Fruit fly (Drosophila melanogaster): Measurements from ENCODE around the gene CG5254.

The CG5254 gene

DNA sequence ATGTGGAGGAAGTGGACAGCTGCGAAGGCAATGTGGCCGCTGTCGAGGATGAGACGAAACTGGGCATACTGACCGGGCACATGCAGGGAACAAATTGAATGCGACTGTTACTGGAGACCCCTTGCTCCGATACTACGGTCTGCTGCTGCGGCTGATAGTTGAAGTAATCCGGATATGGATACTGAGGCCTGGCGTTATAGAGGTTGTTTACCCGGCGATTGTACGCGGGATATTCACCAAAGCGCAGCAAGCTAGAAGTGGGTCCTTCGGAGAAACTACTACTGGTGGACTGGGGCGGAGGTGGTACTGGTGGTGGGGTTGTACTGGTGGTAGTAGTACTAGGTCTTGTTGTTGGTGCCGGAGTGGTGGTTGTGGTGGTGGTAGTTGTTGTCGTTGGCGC is at the start of gene CG5254:
Gene CG5254 (plus strand): TSS at position 301 of the 400 bp plus-strand sequence.
- no peak for TF ChIP-seq noc (tag; optimal IDR thresholded peaks at IDR 0.05)

DNA sequence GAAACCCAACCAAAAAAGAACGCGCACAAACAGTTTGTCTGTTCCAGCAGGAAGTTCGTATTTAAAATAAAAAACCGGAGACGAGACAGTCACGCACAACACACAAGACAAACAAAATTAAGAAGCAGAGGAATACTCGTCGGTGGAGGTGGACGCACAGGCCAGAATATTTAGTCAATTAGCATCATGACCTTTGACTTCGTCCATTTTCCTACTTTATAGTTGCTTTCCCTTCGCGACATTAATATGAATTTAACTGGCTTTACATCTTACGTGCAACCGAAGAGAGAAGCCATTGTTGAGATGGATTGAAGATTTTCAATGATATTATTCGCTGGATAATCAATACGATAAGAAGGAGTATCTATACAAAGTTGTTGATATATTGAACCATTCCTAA is 47.7 kb upstream of the CG5254 start:
- TF ChIP-seq noc (tag; optimal IDR thresholded peaks at IDR 0.05), result no peak

DNA sequence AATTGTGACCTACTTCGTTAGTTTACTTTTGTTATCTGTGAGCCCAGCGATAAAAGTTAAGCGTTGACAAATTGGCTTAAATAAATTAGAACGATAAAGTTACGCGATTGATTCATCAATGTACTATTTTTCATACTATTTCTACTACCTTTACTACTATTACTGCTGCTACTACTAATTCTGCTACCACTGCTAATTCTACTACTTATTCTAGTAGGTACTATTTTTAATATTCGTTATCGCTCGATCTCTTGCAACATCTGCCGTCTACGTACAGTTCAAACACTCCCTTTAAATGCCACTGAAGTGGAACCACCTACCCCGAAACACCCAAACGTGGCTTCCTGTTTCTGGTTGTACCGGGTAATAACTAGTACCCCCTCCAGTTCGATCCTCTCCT is 40.7 kb upstream of the CG5254 start:
- no peak for TF ChIP-seq noc (tag; optimal IDR thresholded peaks at IDR 0.05)

DNA sequence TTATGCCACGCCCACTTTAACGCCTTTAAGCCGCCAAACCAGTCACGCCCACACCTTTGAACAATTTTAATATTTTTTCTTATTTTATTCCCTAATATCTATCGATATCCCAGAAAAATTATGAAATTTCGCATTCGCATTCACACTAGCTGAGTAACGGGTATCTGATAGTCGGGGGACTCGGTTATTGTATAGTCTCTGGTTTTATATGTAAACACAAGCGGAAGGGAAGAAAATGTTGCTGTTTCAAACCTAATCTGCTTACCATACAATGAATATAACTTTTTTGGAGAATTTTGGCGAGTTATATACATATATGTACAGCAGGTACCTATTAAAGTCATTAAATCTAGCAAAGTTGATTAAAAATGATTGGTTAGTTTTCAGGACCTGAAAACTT is 39.2 kb upstream of the CG5254 start:
- TF ChIP-seq noc (tag; optimal IDR thresholded peaks at IDR 0.05), result no peak

DNA sequence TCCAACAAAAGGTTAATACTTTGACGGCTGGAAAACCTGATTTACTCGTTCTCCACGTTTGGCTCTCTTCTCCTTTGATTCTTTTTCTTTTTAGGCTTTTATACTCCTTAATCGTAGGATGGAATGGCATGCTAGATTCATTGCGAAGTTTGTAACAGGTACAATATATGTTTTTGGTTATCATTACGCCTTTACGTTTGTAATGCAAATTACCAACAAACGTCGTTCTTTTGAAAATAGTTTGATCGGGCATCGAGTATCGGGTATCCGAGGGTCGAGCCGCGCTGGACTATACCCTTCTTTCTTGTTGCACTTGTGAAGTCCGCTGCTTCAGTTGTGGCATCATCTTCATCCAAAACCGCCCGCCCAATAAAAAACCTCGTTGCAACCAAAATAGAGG is 38.3 kb upstream of the CG5254 start:
- no peak for TF ChIP-seq noc (tag; optimal IDR thresholded peaks at IDR 0.05)

DNA sequence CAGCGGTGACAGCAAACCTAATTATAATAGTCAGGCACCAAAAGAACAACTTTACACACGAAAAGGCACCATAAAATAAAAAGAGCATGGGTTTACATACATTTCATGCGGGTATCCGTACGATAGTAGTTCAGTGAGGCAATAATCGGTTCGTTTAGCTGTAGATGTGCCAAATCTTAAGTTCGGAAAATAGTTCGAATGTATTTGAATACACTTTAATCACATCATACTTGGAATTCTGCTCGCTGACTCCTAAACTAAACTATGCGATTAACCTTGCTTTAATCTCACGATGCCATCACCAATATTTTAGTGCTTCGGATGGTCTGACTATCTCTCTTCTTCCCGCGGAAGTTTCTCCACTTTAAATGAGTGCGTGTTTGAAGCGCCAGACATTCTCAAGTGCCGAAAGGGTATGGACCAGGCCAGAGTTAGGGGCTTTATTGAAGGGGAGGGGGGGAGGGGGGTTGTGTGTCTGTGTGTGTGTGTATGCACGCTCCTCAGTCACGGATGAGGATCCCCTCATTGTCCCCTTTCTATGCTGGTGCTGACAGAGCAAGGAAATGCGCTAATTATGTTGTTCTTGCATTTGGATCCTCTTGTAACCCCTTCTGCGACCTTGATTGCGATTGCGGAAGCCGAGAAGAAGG is 36.8 kb upstream of the CG5254 start:
- no peak for TF ChIP-seq noc (tag; optimal IDR thresholded peaks at IDR 0.05)

DNA sequence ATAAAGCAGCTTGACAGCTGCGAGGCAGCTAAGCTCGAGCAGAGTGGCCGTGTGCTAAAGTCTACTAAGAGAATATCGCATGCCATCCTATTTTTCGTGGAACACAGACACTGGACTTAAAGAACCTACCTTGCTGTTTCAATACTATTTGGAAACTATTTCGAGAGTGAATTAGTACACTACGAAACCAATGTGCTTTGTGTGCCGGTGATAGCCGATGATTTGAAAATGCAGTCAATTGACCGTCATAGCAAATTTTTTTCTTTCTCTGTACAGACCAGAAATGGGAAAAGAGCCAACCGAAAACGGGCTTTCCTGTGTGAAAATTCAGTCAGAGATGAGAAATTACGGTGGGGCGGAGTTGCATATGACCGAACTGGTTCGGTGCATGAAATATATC is 34.8 kb upstream of the CG5254 start:
- TF ChIP-seq noc (tag; optimal IDR thresholded peaks at IDR 0.05), result no peak

DNA sequence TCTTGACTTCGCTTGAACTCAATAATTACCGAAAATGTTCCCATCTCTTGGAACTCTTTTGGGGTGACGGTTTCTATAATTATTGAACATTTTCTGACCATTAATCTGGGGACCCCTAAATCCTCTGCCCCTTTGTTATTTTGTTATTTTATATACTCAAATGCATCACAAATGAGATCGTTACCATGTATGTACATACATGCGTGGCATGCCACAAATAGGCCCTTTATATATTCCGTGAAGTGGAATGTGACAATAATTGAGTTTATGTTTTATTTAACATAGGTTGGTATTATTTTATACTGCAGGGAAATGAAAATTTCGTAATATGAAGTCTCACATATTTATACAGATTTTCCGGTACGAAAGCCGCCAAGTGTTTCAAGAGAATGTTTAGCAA is 32.3 kb upstream of the CG5254 start:
- no peak for TF ChIP-seq noc (tag; optimal IDR thresholded peaks at IDR 0.05)

DNA sequence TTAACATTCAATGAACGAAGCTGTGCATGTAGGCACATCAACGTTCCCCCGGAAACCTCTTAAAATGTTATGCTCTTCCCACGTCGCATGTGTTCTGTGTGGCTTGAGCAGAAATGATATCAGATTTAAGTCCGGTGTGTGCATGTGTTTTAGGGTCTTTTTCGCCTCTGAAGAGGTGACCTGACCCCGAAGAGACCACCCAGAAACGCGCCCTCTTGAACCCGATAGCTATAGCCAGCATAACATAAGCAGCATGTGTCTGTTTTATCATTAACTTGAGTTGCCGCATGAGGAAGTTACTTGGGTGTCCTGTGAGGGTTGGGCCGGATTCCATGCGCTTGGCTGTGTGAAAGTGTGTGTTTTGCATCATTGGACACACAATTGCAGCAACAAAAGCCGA is 31.2 kb upstream of the CG5254 start:
- no peak for TF ChIP-seq noc (tag; optimal IDR thresholded peaks at IDR 0.05)

DNA sequence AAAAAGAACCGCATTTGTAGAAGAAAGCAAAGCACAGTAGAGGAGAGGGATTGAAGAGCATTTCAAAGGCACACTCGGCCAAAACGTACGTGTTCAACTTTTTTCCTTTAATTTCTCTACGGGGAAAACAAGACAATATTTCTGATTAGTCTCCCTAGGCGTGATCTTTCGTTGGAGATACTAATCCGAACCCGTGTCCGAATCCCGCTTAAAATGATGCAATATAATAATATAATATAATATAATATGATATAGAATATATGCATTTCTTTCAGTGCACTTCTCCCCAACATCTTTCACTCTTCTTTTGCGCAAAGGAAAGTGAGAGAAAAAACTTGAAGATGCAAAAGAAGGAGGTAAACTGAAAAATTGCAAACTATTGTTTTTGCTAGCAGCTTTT is 25.7 kb upstream of the CG5254 start:
- TF ChIP-seq noc (tag; optimal IDR thresholded peaks at IDR 0.05), result no peak

DNA sequence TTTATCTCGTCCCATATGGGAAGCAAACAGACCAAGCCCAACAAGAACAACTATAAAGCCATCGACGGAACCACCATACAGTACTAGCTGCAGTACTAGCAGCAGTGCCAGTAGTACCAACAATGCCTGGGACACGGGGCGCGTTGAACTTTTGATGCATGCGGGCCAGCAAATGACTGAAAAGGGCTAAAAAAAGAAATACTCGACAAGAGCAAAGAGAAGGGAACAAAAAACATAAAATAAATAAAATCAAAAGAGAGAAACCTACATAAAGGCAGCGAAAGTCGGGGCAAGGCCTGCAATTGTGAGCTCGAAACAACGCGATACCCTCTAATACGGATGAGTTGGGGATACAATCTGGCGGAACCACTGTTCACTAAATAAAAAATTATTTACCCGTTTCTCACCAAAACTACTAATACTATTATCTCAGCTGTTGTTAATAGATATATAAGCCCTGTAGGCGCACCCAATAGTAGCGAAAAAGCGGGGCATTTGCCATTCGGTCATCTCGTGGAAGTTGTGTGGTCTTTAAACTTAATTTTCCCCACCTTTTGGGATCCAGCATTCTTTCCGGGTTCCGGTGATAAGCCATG is 10.4 kb upstream of the CG5254 start:
- no peak for TF ChIP-seq noc (tag; optimal IDR thresholded peaks at IDR 0.05)

DNA sequence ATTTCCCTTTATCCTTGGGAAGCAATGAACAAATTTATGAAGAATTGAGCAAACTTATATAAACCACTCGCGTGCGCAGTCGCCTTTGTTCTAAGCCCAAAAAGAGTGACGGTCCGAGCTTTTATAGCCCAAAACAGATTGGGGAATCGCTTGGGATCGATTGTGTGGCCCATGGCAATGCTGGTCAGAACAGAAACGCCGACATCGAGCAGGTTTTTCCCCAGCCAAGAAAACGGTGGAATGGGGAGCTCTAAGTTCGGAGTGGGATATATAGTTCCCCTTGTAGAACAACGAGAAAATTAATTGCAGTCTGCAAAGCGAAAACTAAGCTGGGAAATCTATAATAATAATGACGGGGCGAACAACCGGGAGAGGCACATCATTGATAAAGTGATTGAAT is 1.1 kb downstream of the CG5254 start, which contains the start of gene CG13362:
Gene CG13362 (minus strand): TSS at position 101 of the 400 bp plus-strand sequence.
- no peak for TF ChIP-seq noc (tag; optimal IDR thresholded peaks at IDR 0.05)

DNA sequence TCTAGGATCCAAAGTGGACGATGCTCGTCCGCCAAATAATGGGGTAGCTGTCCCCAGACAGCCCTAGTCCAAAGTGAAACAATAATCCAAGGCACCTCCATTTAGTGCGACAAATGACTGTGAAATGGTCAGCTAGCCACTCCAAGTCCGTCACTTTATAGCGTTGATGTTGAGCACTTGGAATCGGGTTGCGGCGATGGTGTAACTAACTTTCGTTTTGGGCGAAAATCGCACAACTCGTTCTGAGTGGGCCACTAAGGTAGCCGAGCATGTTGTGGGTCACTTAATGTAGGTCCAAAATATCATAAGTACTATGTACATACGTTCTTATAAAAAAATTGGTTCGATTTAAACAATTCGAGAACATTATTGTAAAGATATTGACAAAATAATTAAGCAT is 3.4 kb downstream of the CG5254 start, which contains the start of gene CG13361:
Gene CG13361 (minus strand): TSS at position 101 of the 400 bp plus-strand sequence.
- TF ChIP-seq noc (tag; optimal IDR thresholded peaks at IDR 0.05), result no peak

DNA sequence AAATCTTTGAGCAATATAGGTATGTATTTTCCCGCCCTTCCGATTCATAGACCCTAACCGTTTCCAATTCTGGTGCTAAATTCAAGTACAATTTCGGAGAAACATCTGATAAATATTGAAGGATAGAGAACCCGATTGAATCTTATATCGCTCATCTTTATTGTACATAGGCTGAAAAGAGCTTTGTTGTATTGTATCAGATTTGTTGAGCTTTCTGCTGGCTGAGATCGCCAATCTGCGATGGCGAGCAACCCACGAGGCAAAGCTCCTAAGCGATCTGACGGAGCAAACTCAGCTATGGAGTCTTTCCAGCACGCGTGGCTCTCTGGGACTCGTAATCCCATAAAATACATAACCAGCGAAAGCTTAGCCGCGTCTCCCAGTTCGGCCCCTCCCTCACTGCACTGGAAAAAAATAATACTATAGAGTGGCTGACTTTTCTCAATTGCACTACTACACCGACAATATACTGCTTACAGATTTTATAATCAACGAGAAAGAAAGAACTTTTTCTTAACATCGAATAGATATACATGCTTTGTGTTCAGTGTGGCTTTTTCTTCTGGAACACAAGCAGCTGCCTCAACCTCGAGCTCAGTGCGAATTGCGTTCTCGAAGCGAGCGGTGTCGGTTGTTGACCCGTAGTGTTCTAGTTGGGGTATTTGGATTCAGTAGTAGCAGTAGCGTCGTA is 5.6 kb downstream of the CG5254 start:
- peak; percentile 89 for TF ChIP-seq noc (tag; optimal IDR thresholded peaks at IDR 0.05)

DNA sequence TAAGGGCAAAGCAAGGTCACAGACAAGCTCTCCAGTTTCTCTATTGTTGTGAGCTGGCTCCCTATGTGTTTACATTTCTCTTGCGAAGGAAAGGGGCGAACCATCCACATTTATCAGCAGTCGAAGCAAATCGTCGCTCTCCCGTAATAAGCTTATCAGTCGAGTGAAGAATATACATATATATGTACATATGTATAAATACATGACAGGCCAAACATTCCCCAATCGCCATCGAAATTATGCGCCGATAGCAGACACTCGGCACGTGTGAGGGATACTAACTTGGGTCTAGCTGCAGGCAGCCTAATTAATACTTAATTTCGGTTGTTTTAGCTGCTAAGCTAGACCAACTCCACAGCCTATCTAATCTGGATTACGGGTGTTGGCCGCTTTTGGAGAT is 6.7 kb downstream of the CG5254 start:
- no peak for TF ChIP-seq noc (tag; optimal IDR thresholded peaks at IDR 0.05)

DNA sequence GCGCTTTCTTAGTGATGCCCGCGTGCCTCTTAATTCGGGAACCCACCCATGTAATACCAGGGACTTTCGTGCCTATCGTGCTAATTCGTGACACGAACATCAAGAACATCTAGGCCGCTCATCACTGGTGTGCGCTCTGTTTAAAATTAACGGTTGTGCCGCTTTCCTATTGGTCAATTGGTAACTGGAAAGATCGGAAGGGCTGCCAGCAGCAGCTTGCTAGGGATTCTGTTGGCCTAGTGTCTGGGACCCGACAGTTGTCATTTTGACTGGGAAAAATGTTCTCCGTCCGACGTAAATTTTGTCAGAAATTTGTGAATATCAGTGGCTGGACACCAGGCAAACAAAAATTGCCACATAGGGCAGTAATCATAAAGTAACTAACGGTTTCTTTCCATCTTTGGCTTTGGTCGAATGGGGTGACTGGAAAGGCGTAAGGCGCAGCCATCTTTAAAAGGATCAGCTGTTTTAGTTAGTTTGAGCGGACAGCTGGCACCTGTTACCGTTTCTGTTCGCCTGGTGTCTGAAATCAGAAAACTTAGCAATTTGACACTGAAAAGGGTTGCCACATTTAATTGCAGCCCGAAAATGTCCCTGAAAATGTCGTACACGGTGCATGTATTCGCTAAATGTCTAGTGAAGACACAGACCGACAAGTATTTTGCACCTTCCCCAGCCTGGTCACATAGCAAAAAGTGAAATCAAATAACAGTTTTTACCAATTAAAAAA is 8.9 kb downstream of the CG5254 start, which contains the start of gene CG5273:
Gene CG5273 (plus strand): TSS at position 703 of the 730 bp plus-strand sequence.
- peak; percentile 12 for TF ChIP-seq noc (tag; optimal IDR thresholded peaks at IDR 0.05)

Data from whole organism, larva.